Worm (Caenorhabditis elegans): ENCODE data around the gene C28C12.1.

ce11 chrIV:8476166-8476565 is 25.3 kb upstream of the C28C12.1 start:
- TF ChIP-seq ref-1 (GFP tag; conservative IDR thresholded peaks at IDR 0.05): no peak
- no peak for TF ChIP-seq flt-1 (GFP tag; IDR thresholded peaks at IDR 0.05)
- TF ChIP-seq tab-1 (GFP tag; IDR thresholded peaks at IDR 0.05): no peak
- TF ChIP-seq ztf-23 (GFP tag; IDR thresholded peaks at IDR 0.05): no peak
- TF ChIP-seq klf-2 (GFP tag; conservative IDR thresholded peaks at IDR 0.05): no peak
- TF ChIP-seq T22C8.4 (GFP tag; IDR thresholded peaks at IDR 0.05): no peak
- no peak for TF ChIP-seq ztf-29 (GFP tag; IDR thresholded peaks at IDR 0.05)
- no peak for TF ChIP-seq med-1 (GFP tag; optimal IDR thresholded peaks at IDR 0.05; ENCODE audit: insufficient read depth)

Measured in whole organism, midembryonic.